ENCODE assay signal across 3 fruit fly cellular contexts in genomic region chr3R:4333964-4334363, dm6.
TF ChIP-seq lines count a peak whose summit lies in the region.

CG9776 (minus strand) TSS chr3R:4334071.

TF ChIP-seq in whole organism, adult, 20 proteins besides CTCF, POLR2A, EP300 and RAD21 (continued from another document):
- no peak for TF ChIP-seq cic (GFP tag; optimal IDR thresholded peaks at IDR 0.05; lab: Kevin White, UChicago)
- peak; percentile 48 for TF ChIP-seq CG1620 (GFP tag; optimal IDR thresholded peaks at IDR 0.05; lab: Kevin White, UChicago)

TF ChIP-seq in whole organism, embryonic, 481 proteins besides CTCF, POLR2A, EP300 and RAD21 (continued from another document and continues in another):
- TF ChIP-seq CG8765 (GFP tag; IDR thresholded peaks at IDR 0.05; lab: Robert Waterston, UW): 0 out of 2 replicates have a peak, but pooled peaks have one; percentile 38
- peak; percentile 64 for TF ChIP-seq Ssrp (tag; optimal IDR thresholded peaks at IDR 0.05; lab: Kevin White, UChicago)
- peak; percentile 95 for TF ChIP-seq sna (GFP tag; IDR thresholded peaks at IDR 0.05; lab: Robert Waterston, UW; ENCODE audit: partially characterized antibody)
- TF ChIP-seq oc (tag; optimal IDR thresholded peaks at IDR 0.05; lab: Kevin White, UChicago): no peak
- peak; percentile 46 for TF ChIP-seq CG12104 (GFP tag; optimal IDR thresholded peaks at IDR 0.05; lab: Kevin White, UChicago)
- no peak for TF ChIP-seq Deaf1 (tag; optimal IDR thresholded peaks at IDR 0.05; lab: Kevin White, UChicago)
- peak; percentile 52 for TF ChIP-seq CG1602 (GFP tag; optimal IDR thresholded peaks at IDR 0.05; lab: Kevin White, UChicago)
- TF ChIP-seq MESR4 (GFP tag; optimal IDR thresholded peaks at IDR 0.05; lab: Kevin White, UChicago): peak; percentile 86
- TF ChIP-seq kay (GFP tag; optimal IDR thresholded peaks at IDR 0.05; lab: Kevin White, UChicago): peak; percentile 53
- no peak for TF ChIP-seq Fer3 (tag; optimal IDR thresholded peaks at IDR 0.05; lab: Kevin White, UChicago)
- no peak for TF ChIP-seq sqz (GFP tag; optimal IDR thresholded peaks at IDR 0.05; lab: Kevin White, UChicago)
- no peak for TF ChIP-seq caup (GFP tag; optimal IDR thresholded peaks at IDR 0.05; lab: Kevin White, UChicago; ENCODE audit: severe bottlenecking)
- peak; percentile 74 for TF ChIP-seq CG2712 (tag; optimal IDR thresholded peaks at IDR 0.05; lab: Kevin White, UChicago)
- TF ChIP-seq CG12155 (GFP tag; optimal IDR thresholded peaks at IDR 0.05; lab: Kevin White, UChicago): peak; percentile 63
- peak; percentile 71 for TF ChIP-seq CG11723 (GFP tag; optimal IDR thresholded peaks at IDR 0.05; lab: Kevin White, UChicago)
- TF ChIP-seq Neu2 (GFP tag; optimal IDR thresholded peaks at IDR 0.05; lab: Kevin White, UChicago; ENCODE audit: borderline replicate concordance): peak; percentile 70
- peak; percentile 50 for TF ChIP-seq her (GFP tag; optimal IDR thresholded peaks at IDR 0.05; lab: Kevin White, UChicago)
- TF ChIP-seq CG1647 (GFP tag; optimal IDR thresholded peaks at IDR 0.05; lab: Kevin White, UChicago): peak; percentile 23
- TF ChIP-seq chinmo (GFP tag; IDR thresholded peaks at IDR 0.05; lab: Robert Waterston, UW; ENCODE audit: partially characterized antibody): peak; percentile 99
- no peak for TF ChIP-seq yki (optimal IDR thresholded peaks at IDR 0.05; lab: Kevin White, UChicago)
- peak; percentile 29 for TF ChIP-seq CrebB (tag; optimal IDR thresholded peaks at IDR 0.05; lab: Kevin White, UChicago)
- peak; percentile 15 to 74 for TF ChIP-seq chif (GFP tag; optimal IDR thresholded peaks at IDR 0.05; lab: Kevin White, UChicago)
- TF ChIP-seq pzg (GFP tag; optimal IDR thresholded peaks at IDR 0.05; lab: Kevin White, UChicago): peak; percentile 94
- no peak for TF ChIP-seq emc (GFP tag; optimal IDR thresholded peaks at IDR 0.05; lab: Kevin White, UChicago)
- TF ChIP-seq CG14050 (GFP tag; IDR thresholded peaks at IDR 0.05; lab: Robert Waterston, UW): no peak
- TF ChIP-seq BtbVII (GFP tag; optimal IDR thresholded peaks at IDR 0.05; lab: Kevin White, UChicago): no peak
- peak; percentile 78 for TF ChIP-seq nmo (GFP tag; optimal IDR thresholded peaks at IDR 0.05; lab: Kevin White, UChicago)
- TF ChIP-seq fd64A (GFP tag; optimal IDR thresholded peaks at IDR 0.05; lab: Kevin White, UChicago): no peak
- no peak for TF ChIP-seq CG7987 (GFP tag; optimal IDR thresholded peaks at IDR 0.05; lab: Kevin White, UChicago)
- TF ChIP-seq CG2889 (GFP tag; IDR thresholded peaks at IDR 0.05; lab: Robert Waterston, UW): no peak
- TF ChIP-seq gsb-n (tag; optimal IDR thresholded peaks at IDR 0.05; lab: Kevin White, UChicago): no peak
- no peak for TF ChIP-seq Drgx (GFP tag; IDR thresholded peaks at IDR 0.05; lab: Robert Waterston, UW)
- no peak for TF ChIP-seq sima (GFP tag; optimal IDR thresholded peaks at IDR 0.05; lab: Kevin White, UChicago)
- no peak for TF ChIP-seq usp (GFP tag; optimal IDR thresholded peaks at IDR 0.05; lab: Kevin White, UChicago)
- no peak for TF ChIP-seq CG14014 (GFP tag; IDR thresholded peaks at IDR 0.05; lab: Robert Waterston, UW)
- peak; percentile 51; the same call in 2 of the 3 replicates for TF ChIP-seq tgo (GFP tag; IDR thresholded peaks at IDR 0.05; lab: Robert Waterston, UW)
- TF ChIP-seq HLH3B (GFP tag; IDR thresholded peaks at IDR 0.05; lab: Robert Waterston, UW): peak; percentile 43
- peak; percentile 41 for TF ChIP-seq fd3F (GFP tag; optimal IDR thresholded peaks at IDR 0.05; lab: Kevin White, UChicago)
- TF ChIP-seq CG13123 (GFP tag; optimal IDR thresholded peaks at IDR 0.05; lab: Kevin White, UChicago): peak; percentile 4
- TF ChIP-seq gcm2 (GFP tag; optimal IDR thresholded peaks at IDR 0.05; lab: Kevin White, UChicago): no peak
- peak; percentile 95 for TF ChIP-seq CG1603 (tag; optimal IDR thresholded peaks at IDR 0.05; lab: Kevin White, UChicago)
- TF ChIP-seq CG11695 (GFP tag; IDR thresholded peaks at IDR 0.05; lab: Robert Waterston, UW): 0 out of 3 replicates have a peak, but pooled peaks have one; percentile 11
- no peak for TF ChIP-seq Hey (tag; optimal IDR thresholded peaks at IDR 0.05; lab: Kevin White, UChicago)
- TF ChIP-seq unpg (GFP tag; optimal IDR thresholded peaks at IDR 0.05; lab: Kevin White, UChicago): no peak
- TF ChIP-seq az2 (GFP tag; optimal IDR thresholded peaks at IDR 0.05; lab: Kevin White, UChicago): peak; percentile 62
- peak; percentile 99 for TF ChIP-seq ato (GFP tag; IDR thresholded peaks at IDR 0.05; lab: Robert Waterston, UW; ENCODE audit: partially characterized antibody)
- no peak for TF ChIP-seq sc (optimal IDR thresholded peaks at IDR 0.05; lab: Kevin White, UChicago)
- TF ChIP-seq sc (GFP tag; optimal IDR thresholded peaks at IDR 0.05; lab: Kevin White, UChicago): peak; percentile 9
- no peak for TF ChIP-seq CG11504 (tag; optimal IDR thresholded peaks at IDR 0.05; lab: Kevin White, UChicago)
- TF ChIP-seq lov (optimal IDR thresholded peaks at IDR 0.05; lab: Kevin White, UChicago): no peak
- TF ChIP-seq lov (GFP tag; IDR thresholded peaks at IDR 0.05; lab: Robert Waterston, UW): no peak
- peak; percentile 44 for TF ChIP-seq vfl (GFP tag; optimal IDR thresholded peaks at IDR 0.05; lab: Kevin White, UChicago)
- TF ChIP-seq Dbx (GFP tag; IDR thresholded peaks at IDR 0.05; lab: Robert Waterston, UW): peak; percentile 75
- TF ChIP-seq CG17568 (GFP tag; optimal IDR thresholded peaks at IDR 0.05; lab: Kevin White, UChicago): no peak
- TF ChIP-seq trem (tag; optimal IDR thresholded peaks at IDR 0.05; lab: Kevin White, UChicago): peak; percentile 71
- TF ChIP-seq dati (GFP tag; IDR thresholded peaks at IDR 0.05; lab: Robert Waterston, UW): no peak
- TF ChIP-seq mam (GFP tag; optimal IDR thresholded peaks at IDR 0.05; lab: Kevin White, UChicago): peak; percentile 75
- TF ChIP-seq nerfin-1 (tag; optimal IDR thresholded peaks at IDR 0.05; lab: Kevin White, UChicago): no peak
- TF ChIP-seq NFAT (GFP tag; IDR thresholded peaks at IDR 0.05; lab: Robert Waterston, UW): peak; percentile 43; the same call in 1 of the 2 replicates
- peak; percentile 80 for TF ChIP-seq YL-1 (GFP tag; optimal IDR thresholded peaks at IDR 0.05; lab: Kevin White, UChicago)
- no peak for TF ChIP-seq CG12219 (GFP tag; optimal IDR thresholded peaks at IDR 0.05; lab: Kevin White, UChicago)
- TF ChIP-seq pita (GFP tag; optimal IDR thresholded peaks at IDR 0.05; lab: Kevin White, UChicago): no peak
- TF ChIP-seq Atf6 (GFP tag; IDR thresholded peaks at IDR 0.05; lab: Robert Waterston, UW): peak; percentile 39; the same call in 1 of the 2 replicates
- TF ChIP-seq Scr (GFP tag; IDR thresholded peaks at IDR 0.05; lab: Robert Waterston, UW; ENCODE audit: partially characterized antibody): peak; percentile 97
- no peak for TF ChIP-seq CG15011 (GFP tag; optimal IDR thresholded peaks at IDR 0.05; lab: Kevin White, UChicago)

TF ChIP-seq in whole organism, prepupa, 60 proteins besides CTCF, POLR2A, EP300 and RAD21 (continued from another document):
- peak; percentile 98 for TF ChIP-seq fkh (GFP tag; optimal IDR thresholded peaks at IDR 0.05; lab: Kevin White, UChicago)
- TF ChIP-seq CG1621 (tag; optimal IDR thresholded peaks at IDR 0.05; lab: Kevin White, UChicago): no peak
- no peak for TF ChIP-seq Blimp-1 (GFP tag; optimal IDR thresholded peaks at IDR 0.05; lab: Kevin White, UChicago)
- no peak for TF ChIP-seq Eip78C (GFP tag; lab: Kevin White, UChicago)
- TF ChIP-seq CG6276 (GFP tag; optimal IDR thresholded peaks at IDR 0.05; lab: Kevin White, UChicago): no peak
- no peak for TF ChIP-seq dac (GFP tag; optimal IDR thresholded peaks at IDR 0.05; lab: Kevin White, UChicago)
- TF ChIP-seq CG11294 (GFP tag; IDR thresholded peaks at IDR 0.05; lab: Robert Waterston, UW): peak; percentile 25; the same call in 1 of the 2 replicates
- TF ChIP-seq Eip75B (GFP tag; optimal IDR thresholded peaks at IDR 0.05; lab: Kevin White, UChicago): no peak
- no peak for TF ChIP-seq svp (GFP tag; lab: Kevin White, UChicago)
- TF ChIP-seq topi (GFP tag; optimal IDR thresholded peaks at IDR 0.05; lab: Kevin White, UChicago): no peak
- TF ChIP-seq CG11762 (GFP tag; optimal IDR thresholded peaks at IDR 0.05; lab: Kevin White, UChicago; ENCODE audit: insufficient read depth): no peak
- TF ChIP-seq lz (GFP tag; optimal IDR thresholded peaks at IDR 0.05; lab: Kevin White, UChicago): peak; percentile 45
- TF ChIP-seq CG3032 (tag; optimal IDR thresholded peaks at IDR 0.05; lab: Kevin White, UChicago): peak; percentile 54
- TF ChIP-seq CG7368 (GFP tag; optimal IDR thresholded peaks at IDR 0.05; lab: Kevin White, UChicago): no peak
- TF ChIP-seq Sox102F (GFP tag; optimal IDR thresholded peaks at IDR 0.05; lab: Kevin White, UChicago): no peak
- no peak for TF ChIP-seq acj6 (GFP tag; optimal IDR thresholded peaks at IDR 0.05; lab: Kevin White, UChicago)
- TF ChIP-seq CG10631 (GFP tag; optimal IDR thresholded peaks at IDR 0.05; lab: Kevin White, UChicago): no peak
- no peak for TF ChIP-seq CG6808 (GFP tag; optimal IDR thresholded peaks at IDR 0.05; lab: Kevin White, UChicago)
- no peak for TF ChIP-seq net (GFP tag; optimal IDR thresholded peaks at IDR 0.05; lab: Kevin White, UChicago)
- no peak for TF ChIP-seq OdsH (GFP tag; optimal IDR thresholded peaks at IDR 0.05; lab: Kevin White, UChicago)
- no peak for TF ChIP-seq Smox (GFP tag; optimal IDR thresholded peaks at IDR 0.05; lab: Kevin White, UChicago)
- no peak for TF ChIP-seq vri (GFP tag; optimal IDR thresholded peaks at IDR 0.05; lab: Kevin White, UChicago)
- TF ChIP-seq esn (GFP tag; optimal IDR thresholded peaks at IDR 0.05; lab: Kevin White, UChicago): peak; percentile 52
- TF ChIP-seq pdm3 (GFP tag; optimal IDR thresholded peaks at IDR 0.05; lab: Kevin White, UChicago): no peak
- TF ChIP-seq cyc (GFP tag; optimal IDR thresholded peaks at IDR 0.05; lab: Kevin White, UChicago): peak; percentile 69
- TF ChIP-seq Ets96B (tag; optimal IDR thresholded peaks at IDR 0.05; lab: Kevin White, UChicago): no peak
- no peak for TF ChIP-seq Hr4 (GFP tag; optimal IDR thresholded peaks at IDR 0.05; lab: Kevin White, UChicago)
- peak; percentile 38 for TF ChIP-seq Sox15 (GFP tag; optimal IDR thresholded peaks at IDR 0.05; lab: Kevin White, UChicago)
- no peak for TF ChIP-seq CG15336 (GFP tag; IDR thresholded peaks at IDR 0.05; lab: Robert Waterston, UW)
- no peak for TF ChIP-seq CG6163 (GFP tag; IDR thresholded peaks at IDR 0.05; lab: Robert Waterston, UW)
- no peak for TF ChIP-seq Eip93F (GFP tag; optimal IDR thresholded peaks at IDR 0.05; lab: Kevin White, UChicago)
- no peak for TF ChIP-seq fd85E (GFP tag; optimal IDR thresholded peaks at IDR 0.05; lab: Kevin White, UChicago)
- TF ChIP-seq eg (GFP tag; IDR thresholded peaks at IDR 0.05; lab: Robert Waterston, UW): no peak
- TF ChIP-seq CG8119 (GFP tag; IDR thresholded peaks at IDR 0.05; lab: Robert Waterston, UW): no peak
- no peak for TF ChIP-seq Lpt (GFP tag; optimal IDR thresholded peaks at IDR 0.05; lab: Kevin White, UChicago)
- TF ChIP-seq CG16779 (tag; optimal IDR thresholded peaks at IDR 0.05; lab: Kevin White, UChicago): no peak
- TF ChIP-seq fd59A (GFP tag; optimal IDR thresholded peaks at IDR 0.05; lab: Kevin White, UChicago): peak; percentile 20
- TF ChIP-seq Gug (GFP tag; IDR thresholded peaks at IDR 0.05; lab: Robert Waterston, UW): no peak
- peak; percentile 70 for TF ChIP-seq Hr39 (GFP tag; optimal IDR thresholded peaks at IDR 0.05; lab: Kevin White, UChicago)
- TF ChIP-seq Sox14 (GFP tag; optimal IDR thresholded peaks at IDR 0.05; lab: Kevin White, UChicago): no peak
TF ChIP-seq in whole organism, prepupa: peak in this region for 12.
